Comparison of ENCODE assay signal across 5 fruit fly cellular contexts in the genomic region with DNA sequence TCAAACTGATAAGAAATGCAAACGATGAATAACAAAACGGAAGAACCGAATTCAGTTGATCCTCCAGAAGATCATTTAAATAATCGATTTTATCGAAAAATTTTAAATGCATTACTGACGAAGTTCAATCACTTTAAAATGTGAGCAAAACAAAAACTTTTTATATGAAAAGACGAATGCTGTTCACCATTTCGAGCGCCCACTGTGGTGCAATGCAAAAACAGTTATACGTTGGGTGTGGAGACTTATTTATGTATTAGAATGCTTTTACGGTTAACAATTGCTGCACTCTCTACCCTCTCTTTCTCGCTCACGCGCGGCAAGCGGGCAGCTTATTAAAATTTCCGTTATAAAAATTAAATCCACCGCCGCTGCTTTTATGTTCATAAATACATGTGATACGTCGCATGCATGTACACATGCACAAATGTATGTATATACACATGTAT.
TF ChIP-seq lines count a peak whose summit lies in the region.

No protein-coding gene starts in this region.

- no peak for TF ChIP-seq CTCF in whole organism, embryonic (GFP tag; optimal IDR thresholded peaks at IDR 0.05; lab: Kevin White, UChicago)

TF ChIP-seq in whole organism, adult, 20 proteins besides CTCF, POLR2A, EP300 and RAD21 (continues in another document):
- TF ChIP-seq CG33017 (tag; optimal IDR thresholded peaks at IDR 0.05; lab: Kevin White, UChicago): no peak
- TF ChIP-seq ovo (GFP tag; optimal IDR thresholded peaks at IDR 0.05; lab: Kevin White, UChicago): peak; percentile 96
- peak; percentile 2 for TF ChIP-seq Mnt (GFP tag; optimal IDR thresholded peaks at IDR 0.05; lab: Kevin White, UChicago)
- peak; percentile 24 for TF ChIP-seq CG7101 (tag; optimal IDR thresholded peaks at IDR 0.05; lab: Kevin White, UChicago)
- no peak for TF ChIP-seq Crg-1 (GFP tag; optimal IDR thresholded peaks at IDR 0.05; lab: Kevin White, UChicago)
- peak; percentile 24 for TF ChIP-seq CG14711 (tag; optimal IDR thresholded peaks at IDR 0.05; lab: Kevin White, UChicago)
- TF ChIP-seq pad (GFP tag; optimal IDR thresholded peaks at IDR 0.05; lab: Kevin White, UChicago): peak; percentile 81
- TF ChIP-seq cnc (optimal IDR thresholded peaks at IDR 0.05; lab: Kevin White, UChicago): no peak
- TF ChIP-seq CG7045 (GFP tag; optimal IDR thresholded peaks at IDR 0.05; lab: Kevin White, UChicago): peak; percentile 31
- no peak for TF ChIP-seq cic (GFP tag; optimal IDR thresholded peaks at IDR 0.05; lab: Kevin White, UChicago)
- peak; percentile 10 for TF ChIP-seq bab1 (GFP tag; optimal IDR thresholded peaks at IDR 0.05; lab: Kevin White, UChicago)
- TF ChIP-seq Hr96 (GFP tag; optimal IDR thresholded peaks at IDR 0.05; lab: Kevin White, UChicago): no peak
- no peak for TF ChIP-seq CG12768 (GFP tag; optimal IDR thresholded peaks at IDR 0.05; lab: Kevin White, UChicago)
- no peak for TF ChIP-seq CG11617 (GFP tag; optimal IDR thresholded peaks at IDR 0.05; lab: Kevin White, UChicago)
- TF ChIP-seq CG5204 (GFP tag; optimal IDR thresholded peaks at IDR 0.05; lab: Kevin White, UChicago): no peak
- no peak for TF ChIP-seq toe (GFP tag; optimal IDR thresholded peaks at IDR 0.05; lab: Kevin White, UChicago)
- TF ChIP-seq CG1620 (GFP tag; optimal IDR thresholded peaks at IDR 0.05; lab: Kevin White, UChicago): no peak
- TF ChIP-seq Clk (GFP tag; optimal IDR thresholded peaks at IDR 0.05; lab: Kevin White, UChicago): no peak

TF ChIP-seq in whole organism, embryonic, 481 proteins besides CTCF, POLR2A, EP300 and RAD21 (continues in another document):
- no peak for TF ChIP-seq Scr (GFP tag; IDR thresholded peaks at IDR 0.05; lab: Robert Waterston, UW; ENCODE audit: partially characterized antibody)
- TF ChIP-seq CG2129 (GFP tag; IDR thresholded peaks at IDR 0.05; lab: Robert Waterston, UW; ENCODE audit: partially characterized antibody): no peak
- TF ChIP-seq CG17568 (GFP tag; optimal IDR thresholded peaks at IDR 0.05; lab: Kevin White, UChicago): no peak
- TF ChIP-seq CG11723 (GFP tag; optimal IDR thresholded peaks at IDR 0.05; lab: Kevin White, UChicago): no peak
- no peak for TF ChIP-seq Doc3 (GFP tag; IDR thresholded peaks at IDR 0.05; lab: Robert Waterston, UW; ENCODE audit: partially characterized antibody)
- no peak for TF ChIP-seq CG3995 (GFP tag; optimal IDR thresholded peaks at IDR 0.05; lab: Kevin White, UChicago)
- no peak for TF ChIP-seq her (GFP tag; optimal IDR thresholded peaks at IDR 0.05; lab: Kevin White, UChicago)
- no peak for TF ChIP-seq unc-4 (GFP tag; IDR thresholded peaks at IDR 0.05; lab: Robert Waterston, UW; ENCODE audit: partially characterized antibody)
- TF ChIP-seq Vsx1 (GFP tag; optimal IDR thresholded peaks at IDR 0.05; lab: Kevin White, UChicago): peak; percentile 37
- no peak for TF ChIP-seq Jarid2 (GFP tag; optimal IDR thresholded peaks at IDR 0.05; lab: Kevin White, UChicago)
- TF ChIP-seq Lim3 (GFP tag; IDR thresholded peaks at IDR 0.05; lab: Robert Waterston, UW): no peak
- no peak for TF ChIP-seq CG2116 (GFP tag; optimal IDR thresholded peaks at IDR 0.05; lab: Kevin White, UChicago)
- TF ChIP-seq Hand (GFP tag; optimal IDR thresholded peaks at IDR 0.05; lab: Kevin White, UChicago): no peak
- no peak for TF ChIP-seq NFAT (GFP tag; IDR thresholded peaks at IDR 0.05; lab: Robert Waterston, UW)
- no peak for TF ChIP-seq gem (tag; optimal IDR thresholded peaks at IDR 0.05; lab: Kevin White, UChicago)
- TF ChIP-seq CG11398 (GFP tag; optimal IDR thresholded peaks at IDR 0.05; lab: Kevin White, UChicago): no peak
- TF ChIP-seq CG10431 (GFP tag; optimal IDR thresholded peaks at IDR 0.05; lab: Kevin White, UChicago): no peak

TF ChIP-seq in whole organism, prepupa, 60 proteins besides CTCF, POLR2A, EP300 and RAD21 (continues in another document):
- no peak for TF ChIP-seq dsx (GFP tag; optimal IDR thresholded peaks at IDR 0.05; lab: Kevin White, UChicago; ENCODE audit: poor library complexity, severe bottlenecking)
- no peak for TF ChIP-seq CG11902 (GFP tag; optimal IDR thresholded peaks at IDR 0.05; lab: Kevin White, UChicago)
- TF ChIP-seq eg (GFP tag; IDR thresholded peaks at IDR 0.05; lab: Robert Waterston, UW): peak; percentile 59; the same call in 1 of the 3 replicates
- TF ChIP-seq spab (GFP tag; optimal IDR thresholded peaks at IDR 0.05; lab: Kevin White, UChicago): no peak
- TF ChIP-seq CG10631 (GFP tag; optimal IDR thresholded peaks at IDR 0.05; lab: Kevin White, UChicago): peak; percentile 33
- TF ChIP-seq CG3032 (tag; optimal IDR thresholded peaks at IDR 0.05; lab: Kevin White, UChicago): peak; percentile 5
- no peak for TF ChIP-seq Eip75B (GFP tag; optimal IDR thresholded peaks at IDR 0.05; lab: Kevin White, UChicago)
- peak; percentile 22 for TF ChIP-seq dac (GFP tag; optimal IDR thresholded peaks at IDR 0.05; lab: Kevin White, UChicago)
- TF ChIP-seq CG16779 (tag; optimal IDR thresholded peaks at IDR 0.05; lab: Kevin White, UChicago): no peak
- TF ChIP-seq lz (GFP tag; optimal IDR thresholded peaks at IDR 0.05; lab: Kevin White, UChicago): peak; percentile 49
- peak; percentile 54 for TF ChIP-seq pdm3 (GFP tag; optimal IDR thresholded peaks at IDR 0.05; lab: Kevin White, UChicago)
- TF ChIP-seq achi (GFP tag; optimal IDR thresholded peaks at IDR 0.05; lab: Kevin White, UChicago): peak; percentile 37
- no peak for TF ChIP-seq CG9139 (GFP tag; optimal IDR thresholded peaks at IDR 0.05; lab: Kevin White, UChicago)
- no peak for TF ChIP-seq CG8319 (GFP tag; optimal IDR thresholded peaks at IDR 0.05; lab: Kevin White, UChicago)
- peak; percentile 56; the same call in 2 of the 3 replicates for TF ChIP-seq CG6163 (GFP tag; IDR thresholded peaks at IDR 0.05; lab: Robert Waterston, UW)
- peak; percentile 83 for TF ChIP-seq Eip78C (GFP tag; lab: Kevin White, UChicago)
- TF ChIP-seq fd59A (GFP tag; optimal IDR thresholded peaks at IDR 0.05; lab: Kevin White, UChicago): no peak
- TF ChIP-seq Eip93F (GFP tag; optimal IDR thresholded peaks at IDR 0.05; lab: Kevin White, UChicago): peak; percentile 37

TF ChIP-seq in whole organism, pupa, 21 proteins besides CTCF, POLR2A, EP300 and RAD21 (continues in another document):
- 0 out of 3 replicates have a peak, but pooled peaks have one; percentile 43 for TF ChIP-seq fd96Ca (GFP tag; IDR thresholded peaks at IDR 0.05; lab: Robert Waterston, UW)
- no peak for TF ChIP-seq CG15710 (tag; optimal IDR thresholded peaks at IDR 0.05; lab: Kevin White, UChicago)
- peak; percentile 37 for TF ChIP-seq CG8301 (tag; optimal IDR thresholded peaks at IDR 0.05; lab: Kevin White, UChicago)
- no peak for TF ChIP-seq rn (GFP tag; IDR thresholded peaks at IDR 0.05; lab: Robert Waterston, UW)
- TF ChIP-seq CG12605 (GFP tag; IDR thresholded peaks at IDR 0.05; lab: Robert Waterston, UW): no peak
- TF ChIP-seq Pif1B (GFP tag; optimal IDR thresholded peaks at IDR 0.05; lab: Kevin White, UChicago): no peak
- TF ChIP-seq D1 (tag; optimal IDR thresholded peaks at IDR 0.05; lab: Kevin White, UChicago): no peak
- TF ChIP-seq CG10348 (GFP tag; IDR thresholded peaks at IDR 0.05; lab: Robert Waterston, UW): no peak
- peak; percentile 1 for TF ChIP-seq Snoo (tag; optimal IDR thresholded peaks at IDR 0.05; lab: Kevin White, UChicago)
- no peak for TF ChIP-seq CG17806 (tag; optimal IDR thresholded peaks at IDR 0.05; lab: Kevin White, UChicago)
- TF ChIP-seq CG9948 (tag; optimal IDR thresholded peaks at IDR 0.05; lab: Kevin White, UChicago): no peak
- TF ChIP-seq CG14655 (GFP tag; optimal IDR thresholded peaks at IDR 0.05; lab: Kevin White, UChicago): peak; percentile 61
- peak; percentile 25 for TF ChIP-seq Ets98B (GFP tag; IDR thresholded peaks at IDR 0.05; lab: Robert Waterston, UW)
- peak; percentile 25 for TF ChIP-seq CG8159 (tag; optimal IDR thresholded peaks at IDR 0.05; lab: Kevin White, UChicago)
- no peak for TF ChIP-seq CG13204 (GFP tag; optimal IDR thresholded peaks at IDR 0.05; lab: Kevin White, UChicago)
- no peak for TF ChIP-seq gl (tag; optimal IDR thresholded peaks at IDR 0.05; lab: Kevin White, UChicago)
- TF ChIP-seq CG32121 (GFP tag; IDR thresholded peaks at IDR 0.05; lab: Robert Waterston, UW): peak; percentile 49
- peak; percentile 42 for TF ChIP-seq Pif1A (GFP tag; optimal IDR thresholded peaks at IDR 0.05; lab: Kevin White, UChicago)
- no peak for TF ChIP-seq CG34367 (tag; optimal IDR thresholded peaks at IDR 0.05; lab: Kevin White, UChicago)
- TF ChIP-seq CG4496 (GFP tag; IDR thresholded peaks at IDR 0.05; lab: Robert Waterston, UW): peak; percentile 81

TF ChIP-seq in whole organism, wandering third instar larva, 38 proteins besides CTCF, POLR2A, EP300 and RAD21 (continues in another document):
- peak; percentile 64 for TF ChIP-seq h (GFP tag; optimal IDR thresholded peaks at IDR 0.05; lab: Kevin White, UChicago)
- no peak for TF ChIP-seq CG32264 (GFP tag; optimal IDR thresholded peaks at IDR 0.05; lab: Kevin White, UChicago)
- TF ChIP-seq Jra (GFP tag; optimal IDR thresholded peaks at IDR 0.05; lab: Kevin White, UChicago): no peak
- peak; percentile 39 for TF ChIP-seq OdsH (GFP tag; optimal IDR thresholded peaks at IDR 0.05; lab: Kevin White, UChicago)
- TF ChIP-seq Hr78 (GFP tag; optimal IDR thresholded peaks at IDR 0.05; lab: Kevin White, UChicago): no peak
- TF ChIP-seq dsf (GFP tag; optimal IDR thresholded peaks at IDR 0.05; lab: Kevin White, UChicago; ENCODE audit: borderline replicate concordance): no peak
- no peak for TF ChIP-seq Rel (GFP tag; optimal IDR thresholded peaks at IDR 0.05; lab: Kevin White, UChicago)
- peak; percentile 4 for TF ChIP-seq Rel (tag; optimal IDR thresholded peaks at IDR 0.05; lab: Kevin White, UChicago)
- TF ChIP-seq Hnf4 (GFP tag; optimal IDR thresholded peaks at IDR 0.05; lab: Kevin White, UChicago): peak; percentile 1
- no peak for TF ChIP-seq Dfd (GFP tag; optimal IDR thresholded peaks at IDR 0.05; lab: Kevin White, UChicago)
- TF ChIP-seq Sp1 (GFP tag; optimal IDR thresholded peaks at IDR 0.05; lab: Kevin White, UChicago): peak; percentile 15
- TF ChIP-seq ey (GFP tag; optimal IDR thresholded peaks at IDR 0.05; lab: Kevin White, UChicago): peak; percentile 57
- TF ChIP-seq woc (GFP tag; optimal IDR thresholded peaks at IDR 0.05; lab: Kevin White, UChicago): peak; percentile 51
- peak in 1 of 2 experiments; percentile 62 for TF ChIP-seq foxo (GFP tag; optimal IDR thresholded peaks at IDR 0.05; lab: Kevin White, UChicago)
- TF ChIP-seq HLH106 (tag; optimal IDR thresholded peaks at IDR 0.05; lab: Kevin White, UChicago): peak; percentile 37
- TF ChIP-seq br (GFP tag; optimal IDR thresholded peaks at IDR 0.05; lab: Kevin White, UChicago): peak; percentile 46
- peak in 1 of 2 experiments; percentile 1 for TF ChIP-seq dl (GFP tag; optimal IDR thresholded peaks at IDR 0.05; lab: Kevin White, UChicago; ENCODE audit: insufficient read depth in 1 of 2, partially characterized antibody in 2 of 2)
- peak; percentile 57 for TF ChIP-seq rgr (GFP tag; optimal IDR thresholded peaks at IDR 0.05; lab: Kevin White, UChicago)
- no peak for TF ChIP-seq Myc (optimal IDR thresholded peaks at IDR 0.05; lab: Kevin White, UChicago)
- peak; percentile 41 for TF ChIP-seq brk (GFP tag; optimal IDR thresholded peaks at IDR 0.05; lab: Kevin White, UChicago)
- no peak for TF ChIP-seq Dif (GFP tag; optimal IDR thresholded peaks at IDR 0.05; lab: Kevin White, UChicago; ENCODE audit: partially characterized antibody)
- TF ChIP-seq Mio (GFP tag; optimal IDR thresholded peaks at IDR 0.05; lab: Kevin White, UChicago): no peak
